Worm (Caenorhabditis elegans) whole organism, late embryonic: ENCODE measurements around the gene ZK105.6.

Source experiments
- F13H6.1 ChIP-seq: sonication (generic microtip); optimal IDR thresholded peaks from 2 replicates; lab custom pipeline; 2016; ENCODE audit warnings: missing genetic modification characterization, missing compliant biosample characterization
- ceh-6 ChIP-seq: fragments of 200-800 bp; sonication (Bioruptor generic); optimal IDR thresholded peaks from 2 replicates; lab custom pipeline; 2018; ENCODE audit warnings: mild to moderate bottlenecking, missing genetic modification characterization, missing compliant biosample characterization
- che-1 ChIP-seq: sonication (generic microtip); optimal IDR thresholded peaks from 2 replicates; lab custom pipeline; 2016; ENCODE audit warnings: mild to moderate bottlenecking, missing genetic modification characterization, missing compliant biosample characterization
- ets-4 ChIP-seq: sonication (generic microtip); optimal IDR thresholded peaks from 2 replicates; lab custom pipeline; 2016; ENCODE audit warnings: missing genetic modification characterization, missing compliant biosample characterization
- hlh-15 ChIP-seq: sonication (generic microtip); optimal IDR thresholded peaks from 2 replicates; lab custom pipeline; 2016; ENCODE audit warnings: missing genetic modification characterization, missing compliant biosample characterization
- hlh-30 ChIP-seq: sonication (generic microtip); optimal IDR thresholded peaks from 2 replicates; lab custom pipeline; 2017; ENCODE audit warnings: antibody characterized with exemption, missing genetic modification characterization, missing compliant biosample characterization; ENCODE audit not compliant: insufficient read depth
- hlh-8 ChIP-seq: sonication (generic microtip); optimal IDR thresholded peaks from 2 replicates; lab custom pipeline; 2016; ENCODE audit warnings: missing genotype, missing genetic modification characterization, missing compliant biosample characterization
- mec-3 ChIP-seq: sonication (generic microtip); optimal IDR thresholded peaks from 2 replicates; lab custom pipeline; 2016; ENCODE audit warnings: borderline replicate concordance, missing genetic modification characterization, missing compliant biosample characterization
- nfya-1 ChIP-seq: sonication (generic microtip); optimal IDR thresholded peaks from 2 replicates; lab custom pipeline; 2017; ENCODE audit warnings: missing genetic modification characterization, mild to moderate bottlenecking, missing compliant biosample characterization, antibody characterized with exemption, moderate library complexity
- nhr-11 ChIP-seq: fragments of 150-350 bp; optimal IDR thresholded peaks from 2 replicates; lab custom pipeline; 2014; ENCODE audit warnings: missing biosample characterization, missing genetic modification characterization
- pha-4 ChIP-seq: fragments of 150-350 bp; optimal IDR thresholded peaks from 2 replicates; lab custom pipeline; 2018; ENCODE audit warnings: missing biosample characterization, missing genetic modification reagents, missing genetic modification characterization
- rnt-1 ChIP-seq: sonication (generic microtip); optimal IDR thresholded peaks from 2 replicates; lab custom pipeline; 2016; ENCODE audit warnings: missing genetic modification characterization, missing compliant biosample characterization
- tbx-2 ChIP-seq: sonication (generic microtip); optimal IDR thresholded peaks from 2 replicates; lab custom pipeline; 2016; ENCODE audit warnings: missing genetic modification characterization, missing compliant biosample characterization
- unc-55 ChIP-seq: sonication (generic microtip); optimal IDR thresholded peaks from 2 replicates; lab custom pipeline; 2017; ENCODE audit warnings: missing biosample characterization, missing genetic modification reagents, missing genetic modification characterization

ce11 chrV:7726927-7727326 lies 3.1 kb upstream of the ZK105.6 start:
- TF ChIP-seq nfya-1 (no peak), mec-3 (no peak), hlh-30 (tag; lab: Kevin White, UChicago) (no peak), unc-55 (GFP tag; lab: Kevin White, UChicago) (no peak), ets-4 (tag; lab: Kevin White, UChicago) (no peak), tbx-2 (no peak), hlh-15 (tag; lab: Kevin White, UChicago) (no peak), ceh-6 (GFP tag; lab: Kevin White, UChicago) (no peak), pha-4 (tag; lab: Kevin White, UChicago) (no peak), F13H6.1 (tag; lab: Kevin White, UChicago) (no peak), nhr-11 (tag; lab: Kevin White, UChicago) (no peak), che-1 (no peak), rnt-1 (tag; lab: Kevin White, UChicago) (no peak), hlh-8 (tag; lab: Kevin White, UChicago) (no peak)
